Worm (Caenorhabditis elegans) whole organism, dauer: Measurements from ENCODE around the gene txt-6.

Experiments
- unc-62 ChIP-seq: sonication (generic microtip); optimal IDR thresholded peaks from 2 replicates; lab custom pipeline; 2017; ENCODE audit warnings: missing biosample characterization, missing genetic modification reagents, missing genetic modification characterization

Gene txt-6

DNA sequence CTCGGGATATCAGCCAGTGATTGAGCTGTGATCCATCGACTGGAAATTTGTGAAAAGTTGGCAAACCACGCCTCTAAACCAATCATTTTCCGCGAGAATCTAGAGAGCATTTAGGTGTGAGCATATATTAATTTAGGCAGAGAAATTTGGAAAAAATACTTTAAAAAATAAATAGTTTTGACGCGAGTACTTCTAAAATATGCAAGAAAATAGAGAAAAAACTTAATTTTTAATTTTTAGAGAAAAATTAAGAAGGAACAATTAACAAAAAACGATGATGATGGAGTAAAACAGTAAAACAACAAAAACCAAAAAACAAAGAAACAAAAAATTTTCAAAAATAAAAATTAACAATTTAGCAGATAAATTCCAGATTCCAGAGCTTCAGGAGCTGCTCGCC is at the start of gene txt-6:
txt-6 (minus strand) TSS at position 101 of the 400 bp plus-strand sequence.
- no peak for TF ChIP-seq unc-62

DNA sequence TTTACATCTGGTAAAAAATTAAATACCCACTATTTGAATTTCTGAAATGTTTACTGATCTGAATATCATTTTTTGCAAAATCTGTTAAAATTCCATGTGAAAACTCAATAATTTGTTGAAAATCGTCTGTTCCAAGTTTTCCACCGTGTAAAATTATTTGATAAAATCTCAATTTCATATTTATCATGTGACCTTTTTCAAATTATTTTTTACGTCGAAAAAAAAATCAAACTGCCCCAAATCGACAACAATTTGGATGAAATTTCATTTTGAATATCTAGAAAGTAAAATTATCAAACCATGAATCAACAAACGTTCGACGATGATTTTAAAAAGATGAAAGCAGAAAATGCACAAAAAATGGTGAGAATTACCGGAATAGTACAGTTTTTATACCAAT is 48.4 kb upstream of the txt-6 start, which contains the start of gene F41F3.9:
F41F3.9 (plus strand) TSS at position 301 of the 400 bp plus-strand sequence.
- TF ChIP-seq unc-62: no peak

ce11 chrV:4653871-4654605 is 47.3 kb upstream of the txt-6 start, which contains the start of the genes col-139 and F41F3.1:
Gene col-139, minus strand, starts transcription at chrV:4653971.
Gene F41F3.1, plus strand, starts transcription at chrV:4654555.
- no peak for TF ChIP-seq unc-62

- no peak for TF ChIP-seq unc-62
Observed at ce11 chrV:4653093-4653492, 46.4 kb upstream of the txt-6 start.

DNA sequence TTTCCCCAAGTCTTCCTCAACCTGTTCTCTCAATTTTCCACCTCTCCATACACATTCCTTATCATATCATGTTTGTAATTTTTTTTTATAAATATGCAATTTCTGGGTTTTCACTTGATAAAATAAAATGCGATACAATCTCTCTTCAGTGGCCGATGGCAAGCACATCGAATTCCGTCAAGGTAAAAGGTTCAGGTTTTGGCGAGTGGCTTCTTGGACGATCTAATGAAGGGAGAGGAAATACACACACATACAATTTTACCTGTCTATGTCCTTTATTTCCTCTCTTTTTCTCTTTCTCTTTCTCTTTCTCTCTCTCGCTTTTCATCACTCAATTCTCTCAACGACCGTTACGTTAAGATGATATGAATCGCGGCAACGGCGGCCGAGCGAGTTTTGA is 44.8 kb upstream of the txt-6 start:
- TF ChIP-seq unc-62: no peak

DNA sequence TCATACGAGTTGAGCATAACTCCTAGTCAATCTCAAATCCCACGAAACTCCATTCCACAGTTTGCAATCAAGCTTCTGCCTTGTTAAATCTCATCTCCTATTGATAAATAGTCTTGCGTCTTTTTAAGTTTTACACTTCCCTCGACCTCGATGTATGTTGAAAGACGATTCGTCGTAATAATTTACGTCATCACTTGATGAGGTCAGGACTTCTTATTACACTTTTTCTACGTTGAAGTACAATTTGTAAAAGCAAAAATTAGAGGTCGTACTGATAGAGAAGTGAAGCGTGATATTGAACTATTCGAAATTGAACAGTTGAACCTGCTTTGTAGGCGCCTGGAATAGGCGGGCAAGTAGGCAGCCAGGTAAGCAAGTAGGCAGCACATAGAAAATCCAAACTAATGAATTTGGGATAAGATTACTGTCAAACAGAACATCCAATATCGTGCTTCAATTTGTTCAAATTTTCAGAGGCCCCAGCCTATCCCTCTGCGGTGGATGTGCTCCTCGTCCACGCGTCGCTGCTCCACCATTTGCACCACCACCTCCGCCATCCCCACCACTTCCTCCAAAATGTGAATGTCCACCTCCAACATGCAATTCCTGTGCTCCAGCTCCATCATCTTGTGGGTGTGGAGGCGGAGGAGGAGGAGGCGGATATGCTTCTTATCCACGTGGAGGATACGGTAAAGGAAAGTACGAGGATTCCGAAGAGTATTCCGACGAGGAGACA is 43.1 kb upstream of the txt-6 start:
- TF ChIP-seq unc-62: no peak

ce11 chrV:4648527-4648926 is 41.8 kb upstream of the txt-6 start, which contains the start of gene F41F3.8:
Gene F41F3.8, plus strand, starts transcription at chrV:4648827.
- TF ChIP-seq unc-62: no peak

- TF ChIP-seq unc-62: no peak
Observed at ce11 chrV:4647857-4648256, 41.1 kb upstream of the txt-6 start, which contains the start of gene F41F3.3. Gene F41F3.3, minus strand, starts transcription at chrV:4648239.

DNA sequence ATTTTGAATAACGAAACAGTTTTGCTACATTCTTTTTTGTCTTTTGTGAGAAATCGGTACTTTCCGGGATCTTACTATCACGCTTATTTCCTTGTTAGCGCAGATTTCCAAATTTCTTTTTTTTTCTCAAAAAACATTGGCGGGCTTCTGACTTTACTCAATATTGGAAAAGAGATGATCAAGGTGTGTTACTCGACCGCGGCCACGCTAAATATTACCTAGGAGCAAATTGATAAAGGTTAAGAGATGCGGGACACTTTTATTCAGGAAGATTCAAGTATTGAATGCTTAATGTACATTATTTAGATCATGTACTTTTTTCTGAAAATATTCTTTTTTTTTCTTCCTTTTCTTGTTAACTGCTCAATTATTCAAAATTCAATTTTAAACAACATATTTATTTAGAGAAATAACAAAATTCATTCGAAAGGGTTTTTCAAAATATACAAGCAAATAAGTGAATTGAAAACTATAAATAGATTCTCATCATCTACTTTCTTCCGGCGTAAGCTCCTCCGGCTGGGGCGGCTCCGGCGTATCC is 40.6 kb upstream of the txt-6 start:
- TF ChIP-seq unc-62: no peak

- TF ChIP-seq unc-62: no peak
Observed at ce11 chrV:4642691-4643090, 36.0 kb upstream of the txt-6 start, which contains the start of gene soc-1. Gene soc-1, plus strand, starts transcription at chrV:4642952.

DNA sequence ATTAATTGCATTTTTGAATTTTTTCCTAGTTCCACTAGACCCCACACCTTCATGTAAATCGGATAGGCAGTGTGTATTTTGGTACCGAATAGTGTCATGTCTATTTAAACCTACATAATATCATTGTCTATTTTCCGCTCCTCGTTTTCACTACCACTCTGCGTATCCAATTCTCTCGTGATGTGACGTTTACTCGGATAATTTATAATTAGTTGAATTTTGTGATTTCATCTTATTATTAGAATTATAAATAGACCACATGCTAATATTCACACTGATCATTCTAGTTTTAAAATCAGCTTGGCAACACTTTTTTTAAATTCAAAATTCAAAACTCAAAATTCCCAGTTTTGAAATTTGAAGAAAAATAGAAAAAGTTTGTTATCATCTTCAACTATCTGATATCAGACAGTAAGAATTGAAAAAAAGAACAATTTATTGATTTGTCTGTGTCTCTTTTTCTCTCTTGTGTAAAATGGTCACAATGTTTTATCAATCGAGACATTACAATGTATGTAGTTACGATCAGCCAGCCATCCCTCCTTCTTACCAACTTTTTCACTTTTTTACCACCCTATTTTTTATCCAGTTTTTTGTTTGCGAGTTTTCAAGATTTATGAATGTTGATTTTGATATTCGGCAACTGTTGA is 33.9 kb upstream of the txt-6 start:
- no peak for TF ChIP-seq unc-62

ce11 chrV:4637153-4637552 is 30.4 kb upstream of the txt-6 start:
- no peak for TF ChIP-seq unc-62

ce11 chrV:4630267-4630666 is 23.5 kb upstream of the txt-6 start:
- no peak for TF ChIP-seq unc-62

DNA sequence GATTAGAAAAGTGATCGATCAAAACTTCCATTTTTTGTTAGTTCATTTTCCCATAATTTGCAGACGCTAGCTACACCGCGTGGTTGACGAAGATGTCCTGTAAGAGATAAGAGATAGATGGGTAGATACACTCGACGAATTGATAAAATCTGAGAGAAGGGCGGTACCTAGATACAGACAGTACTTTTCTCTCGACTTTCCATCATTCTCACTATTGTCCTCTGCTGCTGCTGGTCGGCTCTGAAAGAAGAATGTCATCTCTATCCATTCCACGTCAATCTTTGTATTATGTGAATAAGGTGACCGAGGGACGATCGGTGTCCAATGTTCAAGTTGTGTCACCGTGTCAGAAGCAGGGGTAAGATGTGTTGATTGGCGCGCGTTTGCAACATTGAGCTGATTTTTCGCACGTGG is 21.8 kb upstream of the txt-6 start, which contains the start of gene pmt-2:
pmt-2 (plus strand) TSS at position 64 of the 414 bp plus-strand sequence.
- no peak for TF ChIP-seq unc-62

ce11 chrV:4626344-4626743 is 19.6 kb upstream of the txt-6 start:
- no peak for TF ChIP-seq unc-62

- TF ChIP-seq unc-62: no peak
Observed at ce11 chrV:4624717-4625116, 18.0 kb upstream of the txt-6 start.

DNA sequence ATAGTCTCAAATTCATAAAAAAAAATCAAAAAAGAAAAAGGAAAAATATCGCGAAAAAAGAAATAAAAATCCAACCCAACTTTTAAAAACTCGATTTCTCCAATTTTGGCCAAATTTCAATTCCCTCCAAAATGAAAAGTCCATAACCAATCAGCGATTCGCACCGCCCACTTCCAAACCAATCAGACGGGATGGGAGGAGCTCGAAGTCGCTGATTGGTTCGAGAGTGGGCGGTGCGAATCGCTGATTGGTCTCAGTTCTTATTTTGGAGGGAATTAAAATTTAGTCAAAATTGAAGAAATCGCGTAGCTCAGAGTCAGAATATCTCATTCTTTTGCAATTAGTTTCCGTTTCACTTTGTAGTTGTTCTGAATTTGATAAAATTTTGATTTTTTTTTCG is 16.8 kb upstream of the txt-6 start:
- TF ChIP-seq unc-62: no peak
